Worm (Caenorhabditis elegans) whole organism, L4/young adult: Measurements from ENCODE around the gene sri-10.

Source experiments
- W03F9.2 ChIP-seq: fragments of 150-350 bp; optimal IDR thresholded peaks from 2 replicates; lab custom pipeline; 2014; ENCODE audit warnings: missing biosample characterization, missing genetic modification characterization
- dao-5 ChIP-seq: sonication (generic microtip); optimal IDR thresholded peaks from 2 replicates; lab custom pipeline; 2016; ENCODE audit warnings: missing genotype, missing genetic modification characterization, moderate library complexity, missing compliant biosample characterization
- him-1 ChIP-seq: sonication (generic microtip); optimal IDR thresholded peaks from 2 replicates; lab custom pipeline; 2016; ENCODE audit warnings: missing genotype, missing genetic modification reagents, missing genetic modification characterization, missing compliant biosample characterization

sri-10 gene

ce11 chrV:18806409-18806808, at the start of gene sri-10:
Gene sri-10, minus strand, starts transcription at chrV:18806509.
- TF ChIP-seq dao-5 (tag; lab: Kevin White, UChicago) (no peak), W03F9.2 (no peak), him-1 (tag; lab: Kevin White, UChicago) (no peak)

ce11 chrV:18854788-18855187, 48.5 kb upstream of the sri-10 start:
- TF ChIP-seq him-1 (tag; lab: Kevin White, UChicago), result no peak
- no peak for TF ChIP-seq W03F9.2
- no peak for TF ChIP-seq dao-5 (tag; lab: Kevin White, UChicago)

ce11 chrV:18848578-18848977, 42.3 kb upstream of the sri-10 start:
- TF ChIP-seq him-1 (tag; lab: Kevin White, UChicago) (no peak), dao-5 (tag; lab: Kevin White, UChicago) (no peak), W03F9.2 (no peak)

ce11 chrV:18846480-18846879, 40.2 kb upstream of the sri-10 start, which contains the start of gene nhr-230:
Gene nhr-230, plus strand, starts transcription at chrV:18846780.
- TF ChIP-seq W03F9.2, result no peak
- no peak for TF ChIP-seq him-1 (tag; lab: Kevin White, UChicago)
- no peak for TF ChIP-seq dao-5 (tag; lab: Kevin White, UChicago)

- no peak for TF ChIP-seq W03F9.2
- TF ChIP-seq dao-5 (tag; lab: Kevin White, UChicago), result no peak
- TF ChIP-seq him-1 (tag; lab: Kevin White, UChicago), result no peak
Observed at ce11 chrV:18842468-18842867, 36.2 kb upstream of the sri-10 start.

ce11 chrV:18838799-18839354, 32.6 kb upstream of the sri-10 start, which contains the start of gene nhr-65:
Gene nhr-65, plus strand, starts transcription at chrV:18839304.
- TF ChIP-seq W03F9.2, result no peak
- no peak for TF ChIP-seq dao-5 (tag; lab: Kevin White, UChicago)
- TF ChIP-seq him-1 (tag; lab: Kevin White, UChicago), result no peak

- TF ChIP-seq W03F9.2, result no peak
- TF ChIP-seq dao-5 (tag; lab: Kevin White, UChicago), result no peak
- no peak for TF ChIP-seq him-1 (tag; lab: Kevin White, UChicago)
Observed at ce11 chrV:18837125-18837524, 30.8 kb upstream of the sri-10 start, which contains the start of gene cyp-33D3. Gene cyp-33D3, minus strand, starts transcription at chrV:18837225.

ce11 chrV:18827374-18827773, 21.1 kb upstream of the sri-10 start:
- TF ChIP-seq him-1 (tag; lab: Kevin White, UChicago) (no peak), W03F9.2 (no peak), dao-5 (tag; lab: Kevin White, UChicago) (no peak)

- TF ChIP-seq W03F9.2, result no peak
- TF ChIP-seq dao-5 (tag; lab: Kevin White, UChicago), result no peak
- TF ChIP-seq him-1 (tag; lab: Kevin White, UChicago), result no peak
Observed at ce11 chrV:18826445-18826844, 20.1 kb upstream of the sri-10 start.

ce11 chrV:18821569-18821968, 15.3 kb upstream of the sri-10 start:
- TF ChIP-seq dao-5 (tag; lab: Kevin White, UChicago) (no peak), W03F9.2 (no peak), him-1 (tag; lab: Kevin White, UChicago) (no peak)

ce11 chrV:18819643-18820042, 13.3 kb upstream of the sri-10 start, which contains the start of gene ncs-5:
Gene ncs-5, plus strand, starts transcription at chrV:18819766.
- no peak for TF ChIP-seq dao-5 (tag; lab: Kevin White, UChicago)
- TF ChIP-seq W03F9.2, result no peak
- no peak for TF ChIP-seq him-1 (tag; lab: Kevin White, UChicago)

- TF ChIP-seq him-1 (tag; lab: Kevin White, UChicago) (no peak), dao-5 (tag; lab: Kevin White, UChicago) (no peak), W03F9.2 (no peak)
Observed at ce11 chrV:18811360-18811759, 5.1 kb upstream of the sri-10 start, which contains the start of gene C54E10.7. Gene C54E10.7, plus strand, starts transcription at chrV:18811660.

- no peak for TF ChIP-seq W03F9.2
Observed at ce11 chrV:18810705-18811104, 4.4 kb upstream of the sri-10 start, which contains the start of gene C54E10.3. Gene C54E10.3, plus strand, starts transcription at chrV:18811005.

- TF ChIP-seq him-1 (tag; lab: Kevin White, UChicago), result no peak
- TF ChIP-seq dao-5 (tag; lab: Kevin White, UChicago), result no peak
- TF ChIP-seq W03F9.2, result no peak
Observed at ce11 chrV:18808621-18809020, 2.3 kb upstream of the sri-10 start, which contains the start of gene C54E10.6. Gene C54E10.6, minus strand, starts transcription at chrV:18808729.

- TF ChIP-seq him-1 (tag; lab: Kevin White, UChicago) (no peak), W03F9.2 (no peak), dao-5 (tag; lab: Kevin White, UChicago) (no peak)
Observed at ce11 chrV:18803260-18803659, 3.0 kb downstream of the sri-10 start, which contains the start of gene C54E10.10. Gene C54E10.10, minus strand, starts transcription at chrV:18803360.
